Worm (Caenorhabditis elegans) whole organism, L2 larva: ENCODE measurements around the gene srg-22.

Experiments
- Y55F3AM.14 ChIP-seq: fragments of 200-800 bp; sonication (Bioruptor generic); optimal IDR thresholded peaks from 2 replicates; lab custom pipeline; 2018; ENCODE audit warnings: mild to moderate bottlenecking, missing genetic modification characterization, missing compliant biosample characterization
- alr-1 ChIP-seq: fragments of 150-350 bp; optimal IDR thresholded peaks from 2 replicates; lab custom pipeline; 2014; ENCODE audit warnings: missing biosample characterization, missing genetic modification characterization
- ama-1 ChIP-seq: fragments of 150-350 bp; optimal IDR thresholded peaks from 2 replicates; lab custom pipeline; 2018; ENCODE audit warnings: inconsistent platforms
- blmp-1 ChIP-seq: sonication (generic microtip); optimal IDR thresholded peaks from 2 replicates; lab custom pipeline; 2017; ENCODE audit warnings: missing genetic modification characterization, mild to moderate bottlenecking, missing compliant biosample characterization, antibody characterized with exemption, moderate library complexity; ENCODE audit not compliant: insufficient read depth
- crh-2 ChIP-seq: sonication (generic microtip); optimal IDR thresholded peaks from 2 replicates; lab custom pipeline; 2017; ENCODE audit warnings: missing biosample characterization, missing genetic modification characterization
- egl-27 ChIP-seq: sonication (generic microtip); optimal IDR thresholded peaks from 3 replicates; lab custom pipeline; 2017; ENCODE audit warnings: missing biosample characterization, missing genetic modification reagents, missing genetic modification characterization
- elt-1 ChIP-seq: fragments of 150-350 bp; optimal IDR thresholded peaks from 2 replicates; lab custom pipeline; 2014; ENCODE audit warnings: missing biosample characterization, missing genetic modification characterization
- lin-13 ChIP-seq: fragments of 150-350 bp; optimal IDR thresholded peaks from 2 replicates; lab custom pipeline; 2014; ENCODE audit warnings: missing biosample characterization, missing genetic modification reagents, missing genetic modification characterization
- mdl-1 ChIP-seq, 2 experiments: fragments of 150-350 bp in 1 of 2; sonication (generic microtip) in 1 of 2; optimal IDR thresholded peaks; 2 replicates each; lab custom pipeline; 2017; ENCODE audit warnings: missing biosample characterization in 2 of 2, missing genetic modification characterization in 2 of 2
- nhr-12 ChIP-seq: fragments of 150-350 bp; optimal IDR thresholded peaks from 2 replicates; lab custom pipeline; 2014; ENCODE audit warnings: missing biosample characterization, missing genetic modification characterization
- nhr-25 ChIP-seq: fragments of 150-350 bp; sonication (generic microtip); optimal IDR thresholded peaks from 3 replicates; lab custom pipeline; 2014; ENCODE audit warnings: missing biosample characterization, missing genetic modification characterization
- nhr-77 ChIP-seq: fragments of 150-350 bp; optimal IDR thresholded peaks from 2 replicates; lab custom pipeline; 2014; ENCODE audit warnings: missing biosample characterization, missing genetic modification characterization
- ztf-4 ChIP-seq: fragments of 150-350 bp; optimal IDR thresholded peaks from 2 replicates; lab custom pipeline; 2014; ENCODE audit warnings: missing biosample characterization, missing genetic modification characterization

DNA sequence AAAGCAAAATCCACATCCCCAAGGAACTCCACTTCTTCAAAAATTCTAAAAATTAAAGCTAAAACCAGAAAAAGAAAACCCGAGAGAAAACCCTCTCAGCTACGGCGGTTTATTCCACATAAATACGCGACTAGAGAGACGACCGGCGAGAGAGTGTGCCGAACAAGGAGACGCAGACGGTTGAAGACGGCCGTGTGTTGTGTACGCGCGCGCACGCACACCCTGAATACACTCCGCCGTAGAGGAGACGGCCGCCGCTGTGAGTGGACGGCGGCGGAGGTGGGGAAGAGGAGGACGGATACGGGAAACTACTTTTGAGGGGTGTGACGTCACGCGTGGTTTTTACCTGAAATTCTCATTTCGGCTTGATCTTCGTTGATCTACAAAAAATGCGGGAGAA is 38.6 kb downstream of the srg-22 start:
- TF ChIP-seq nhr-25 (tag; lab: Kevin White, UChicago) (no peak), ama-1 (no peak), Y55F3AM.14 (GFP tag; lab: Kevin White, UChicago) (no peak), alr-1 (tag; lab: Kevin White, UChicago) (no peak), lin-13 (GFP tag; lab: Kevin White, UChicago) (no peak), crh-2 (tag; lab: Kevin White, UChicago) (no peak), nhr-77 (no peak), blmp-1 (no peak), mdl-1 (tag; optimal IDR thresholded peaks at IDR 0.05; lab: Kevin White, UChicago) (no peak), ztf-4 (tag; lab: Kevin White, UChicago) (no peak), nhr-12 (tag; lab: Kevin White, UChicago) (no peak), egl-27 (tag; lab: Kevin White, UChicago) (no peak), elt-1 (tag; lab: Kevin White, UChicago) (no peak)
